Worm (Caenorhabditis elegans) whole organism, L4 larva: ENCODE data around the gene F59G1.4.

Source experiments
- F10B5.3 ChIP-seq: sonication (generic microtip); optimal IDR thresholded peaks from 2 replicates; lab custom pipeline; 2016; ENCODE audit warnings: mild to moderate bottlenecking, missing genetic modification characterization, missing compliant biosample characterization
- F37D6.2 ChIP-seq: sonication (generic microtip); optimal IDR thresholded peaks from 2 replicates; lab custom pipeline; 2016; ENCODE audit warnings: mild to moderate bottlenecking, missing genetic modification characterization, missing compliant biosample characterization
- Y105C5A.15 ChIP-seq: fragments of 200-800 bp; sonication (Bioruptor generic); IDR thresholded peaks from 2 replicates; pipeline ENCODE4 v1.3.6; 2022; ENCODE audit warnings: missing genetic modification characterization, missing compliant biosample characterization
- Y48G9A.11 ChIP-seq: fragments of 200-800 bp; sonication (Bioruptor generic); IDR thresholded peaks from 2 replicates; pipeline ENCODE4 v1.3.6; 2022; ENCODE audit warnings: missing genetic modification reagents, missing genetic modification characterization, missing compliant biosample characterization
- Y75B8A.6 ChIP-seq: fragments of 200-800 bp; sonication (Bioruptor generic); IDR thresholded peaks from 2 replicates; pipeline ENCODE4 v1.3.6; 2022; ENCODE audit warnings: missing genetic modification reagents, missing genetic modification characterization, missing compliant biosample characterization
- ZK546.5 ChIP-seq, 2 experiments: sonication (generic microtip); optimal IDR thresholded peaks; 2 replicates each; lab custom pipeline; 2017; ENCODE audit warnings: missing biosample characterization in 2 of 2, missing genetic modification characterization in 2 of 2
- aha-1 ChIP-seq: fragments of 150-350 bp; peaks from one replicate; lab custom pipeline; 2014; ENCODE audit warnings: missing biosample characterization, missing genetic modification characterization
- ceh-28 ChIP-seq: fragments of 150-350 bp; optimal IDR thresholded peaks from 2 replicates; lab custom pipeline; 2014; ENCODE audit warnings: missing biosample characterization, missing genetic modification reagents, missing genetic modification characterization
- ceh-32 ChIP-seq: sonication (generic microtip); optimal IDR thresholded peaks from 2 replicates; lab custom pipeline; 2016; ENCODE audit warnings: mild to moderate bottlenecking, missing genetic modification characterization, missing compliant biosample characterization; ENCODE audit not compliant: poor library complexity
- ctbp-1 ChIP-seq: fragments of 200-800 bp; sonication (Bioruptor generic); IDR thresholded peaks from 2 replicates; pipeline ENCODE4 v1.3.6; 2022; ENCODE audit warnings: missing genetic modification reagents, missing genetic modification characterization, missing compliant biosample characterization
- daf-16 ChIP-seq, 3 experiments: sonication (generic microtip); optimal IDR thresholded peaks; 2 replicates each; lab custom pipeline; 2016 to 2017; ENCODE audit warnings: missing genetic modification characterization in 3 of 3, missing genetic modification reagents in 3 of 3, mild to moderate bottlenecking in 2 of 3, missing compliant biosample characterization in 2 of 3, missing biosample characterization in 1 of 3, moderate library complexity in 1 of 3
- dpl-1 ChIP-seq: fragments of 150-350 bp; optimal IDR thresholded peaks from 2 replicates; lab custom pipeline; 2014; ENCODE audit warnings: missing biosample characterization, missing genetic modification reagents, missing genetic modification characterization
- dve-1 ChIP-seq: sonication (generic microtip); optimal IDR thresholded peaks from 2 replicates; lab custom pipeline; 2017; ENCODE audit warnings: antibody characterized with exemption, mild to moderate bottlenecking, missing genetic modification characterization, missing compliant biosample characterization; ENCODE audit not compliant: insufficient read depth
- hlh-11 ChIP-seq: fragments of 200-800 bp; sonication (Bioruptor generic); optimal IDR thresholded peaks from 2 replicates; lab custom pipeline; 2018; ENCODE audit warnings: mild to moderate bottlenecking, missing genetic modification characterization, missing compliant biosample characterization
- hlh-30 ChIP-seq: sonication (generic microtip); optimal IDR thresholded peaks from 2 replicates; lab custom pipeline; 2017; ENCODE audit warnings: antibody characterized with exemption, mild to moderate bottlenecking, missing genetic modification characterization, missing compliant biosample characterization; ENCODE audit not compliant: insufficient read depth
- lin-1 ChIP-seq: fragments of 200-800 bp; sonication (Bioruptor generic); IDR thresholded peaks from 2 replicates; pipeline ENCODE4 v1.3.6; 2022; ENCODE audit warnings: missing genetic modification reagents, missing genetic modification characterization, missing compliant biosample characterization
- lin-13 ChIP-seq: fragments of 150-350 bp; optimal IDR thresholded peaks from 2 replicates; lab custom pipeline; 2014; ENCODE audit warnings: missing biosample characterization, missing genetic modification reagents, missing genetic modification characterization
- lin-29 ChIP-seq: fragments of 200-800 bp; sonication (Bioruptor generic); IDR thresholded peaks from 2 replicates; pipeline ENCODE4 v1.3.6; 2022; ENCODE audit warnings: missing genetic modification reagents, missing genetic modification characterization, missing compliant biosample characterization
- lin-38 ChIP-seq: fragments of 200-800 bp; sonication (Bioruptor generic); IDR thresholded peaks from 2 replicates; pipeline ENCODE4 v1.3.6; 2022; ENCODE audit warnings: missing genetic modification reagents, missing genetic modification characterization, missing compliant biosample characterization
- lsy-2 ChIP-seq, 2 experiments: fragments of 150-350 bp in 1 of 2; sonication (generic microtip) in 1 of 2; optimal IDR thresholded peaks; 2 replicates each; lab custom pipeline; 2014 to 2017; ENCODE audit warnings: missing biosample characterization in 2 of 2, missing genetic modification characterization in 2 of 2
- mdt-29 ChIP-seq: fragments of 200-800 bp; sonication (Bioruptor generic); IDR thresholded peaks from 2 replicates; pipeline ENCODE4 v1.3.6; 2022; ENCODE audit warnings: missing genetic modification reagents, missing genetic modification characterization, missing compliant biosample characterization
- mxl-3 ChIP-seq: fragments of 200-800 bp; sonication (Bioruptor generic); optimal IDR thresholded peaks from 2 replicates; lab custom pipeline; 2018; ENCODE audit warnings: mild to moderate bottlenecking, missing genetic modification characterization, missing compliant biosample characterization
- nhr-11 ChIP-seq: fragments of 150-350 bp; optimal IDR thresholded peaks from 2 replicates; lab custom pipeline; 2014; ENCODE audit warnings: missing biosample characterization, missing genetic modification characterization
- nhr-111 ChIP-seq: fragments of 200-800 bp; sonication (Bioruptor generic); optimal IDR thresholded peaks from 2 replicates; lab custom pipeline; 2018; ENCODE audit warnings: mild to moderate bottlenecking, missing genetic modification characterization, missing compliant biosample characterization
- nhr-28 ChIP-seq: fragments of 150-350 bp; optimal IDR thresholded peaks from 2 replicates; lab custom pipeline; 2014; ENCODE audit warnings: missing biosample characterization, missing genetic modification characterization
- nhr-41 ChIP-seq: fragments of 200-800 bp; sonication (Bioruptor generic); IDR thresholded peaks from 2 replicates; pipeline ENCODE4 v1.3.6; 2022; ENCODE audit warnings: missing genetic modification reagents, missing genetic modification characterization, missing compliant biosample characterization
- nhr-48 ChIP-seq: sonication (generic microtip); optimal IDR thresholded peaks from 2 replicates; lab custom pipeline; 2016; ENCODE audit warnings: mild to moderate bottlenecking, missing genetic modification characterization, missing compliant biosample characterization
- pha-4 ChIP-seq, 2 experiments: fragments of 150-350 bp in 1 of 2; fragments of 200-800 bp in 1 of 2; sonication (Bioruptor generic) in 1 of 2; IDR thresholded peaks in 1 of 2; optimal IDR thresholded peaks in 1 of 2; 2 replicates each; pipeline versions ENCODE4 v1.3.6 to Lab custom; 2014 to 2022; ENCODE audit warnings: missing genetic modification characterization in 2 of 2, missing genetic modification reagents in 2 of 2, missing biosample characterization in 1 of 2, missing compliant biosample characterization in 1 of 2
- pqm-1 ChIP-seq: sonication (generic microtip); optimal IDR thresholded peaks from 2 replicates; lab custom pipeline; 2017; ENCODE audit warnings: missing biosample characterization, missing genetic modification characterization
- rbr-2 ChIP-seq: sonication (generic microtip); optimal IDR thresholded peaks from 2 replicates; lab custom pipeline; 2016; ENCODE audit warnings: missing genotype, missing genetic modification characterization, missing compliant biosample characterization
- saeg-2 ChIP-seq: fragments of 200-800 bp; sonication (Bioruptor generic); IDR thresholded peaks from 2 replicates; pipeline ENCODE4 v1.3.6; 2022; ENCODE audit warnings: missing genetic modification reagents, missing genetic modification characterization, missing compliant biosample characterization
- sdz-12 ChIP-seq: fragments of 200-800 bp; sonication (Bioruptor generic); optimal IDR thresholded peaks from 2 replicates; lab custom pipeline; 2018; ENCODE audit warnings: mild to moderate bottlenecking, missing genetic modification characterization, missing compliant biosample characterization
- set-16 ChIP-seq: fragments of 200-800 bp; sonication (Bioruptor generic); IDR thresholded peaks from 2 replicates; pipeline ENCODE4 v1.3.6; 2022; ENCODE audit warnings: missing genetic modification reagents, missing genetic modification characterization, missing compliant biosample characterization
- unc-130 ChIP-seq: sonication (generic microtip); optimal IDR thresholded peaks from 2 replicates; lab custom pipeline; 2016; ENCODE audit warnings: missing genetic modification reagents, missing genetic modification characterization, missing compliant biosample characterization
- unc-62 ChIP-seq, 3 experiments: fragments of 150-350 bp in 1 of 3; sonication (generic microtip); optimal IDR thresholded peaks in 2 of 3; peaks in 1 of 3; 1 replicate in 1 of 3; 2 replicates in 2 of 3; lab custom pipeline; 2014 to 2017; ENCODE audit warnings: missing biosample characterization in 3 of 3, missing genetic modification characterization in 3 of 3, missing genetic modification reagents in 3 of 3, missing genotype in 1 of 3
- zip-2 ChIP-seq: fragments of 150-350 bp; optimal IDR thresholded peaks from 2 replicates; lab custom pipeline; 2014; ENCODE audit warnings: missing biosample characterization, missing genetic modification characterization
- ztf-7 ChIP-seq: fragments of 150-350 bp; optimal IDR thresholded peaks from 2 replicates; lab custom pipeline; 2014; ENCODE audit warnings: missing biosample characterization, missing genetic modification characterization

The F59G1.4 gene

ce11 chrII:5896512-5896911 is 542 bp downstream of the F59G1.4 start:
- peak; percentile 66 for TF ChIP-seq nhr-11 (tag; lab: Kevin White, UChicago)
- no peak for TF ChIP-seq sdz-12 (GFP tag; lab: Kevin White, UChicago)
- peak; percentile 74 for TF ChIP-seq aha-1

ce11 chrII:5899080-5899479 is 3.1 kb downstream of the F59G1.4 start:
- TF ChIP-seq dpl-1 (no peak), aha-1 (peak; percentile 64), dve-1 (tag; lab: Kevin White, UChicago) (peak; percentile 15), hlh-30 (tag; lab: Kevin White, UChicago) (peak; percentile 3), unc-62 (GFP tag; optimal IDR thresholded peaks at IDR 0.05 in 1 of 2; lab: Kevin White, UChicago) (peak in 1 of 2 experiments; percentile 3), unc-62 (tag; optimal IDR thresholded peaks at IDR 0.05; lab: Kevin White, UChicago) (no peak), set-16 (GFP tag; lab: Robert Waterston, UW) (peak; percentile 37; the same call in 1 of the 2 replicates), ztf-7 (tag; lab: Kevin White, UChicago) (no peak), hlh-11 (tag; lab: Kevin White, UChicago) (peak; percentile 67), F37D6.2 (tag; lab: Kevin White, UChicago) (no peak), pha-4 (GFP tag; IDR thresholded peaks at IDR 0.05; lab: Robert Waterston, UW) (no peak), pha-4 (tag; optimal IDR thresholded peaks at IDR 0.05; lab: Kevin White, UChicago) (peak; percentile 32), nhr-28 (tag; lab: Kevin White, UChicago) (peak; percentile 28), lin-38 (no peak)
- TF ChIP-seq, all 104 proteins: peak for 8

ce11 chrII:5899865-5900486 is 4.0 kb downstream of the F59G1.4 start:
- TF ChIP-seq mdt-29, result no peak
- TF ChIP-seq nhr-28 (tag; lab: Kevin White, UChicago), result peak; percentile 67
- no peak for TF ChIP-seq nhr-48 (tag; lab: Kevin White, UChicago)
- peak; percentile 25 for TF ChIP-seq hlh-11 (tag; lab: Kevin White, UChicago)
- TF ChIP-seq pqm-1 (tag; lab: Kevin White, UChicago), result peak; percentile 30
- TF ChIP-seq lin-1 (GFP tag; lab: Robert Waterston, UW), result no peak
- no peak for TF ChIP-seq daf-16 (GFP tag; optimal IDR thresholded peaks at IDR 0.05; lab: Kevin White, UChicago)
- TF ChIP-seq daf-16 (tag; optimal IDR thresholded peaks at IDR 0.05; lab: Kevin White, UChicago), result peak; percentile 29
- TF ChIP-seq lsy-2 (tag; optimal IDR thresholded peaks at IDR 0.05; lab: Kevin White, UChicago), result no peak
- TF ChIP-seq saeg-2 (GFP tag; lab: Robert Waterston, UW), result no peak
- TF ChIP-seq ZK546.5 (tag; optimal IDR thresholded peaks at IDR 0.05; lab: Kevin White, UChicago), result no peak
- TF ChIP-seq ceh-28 (tag; lab: Kevin White, UChicago), result no peak
- no peak for TF ChIP-seq ctbp-1 (GFP tag; lab: Robert Waterston, UW)
- TF ChIP-seq aha-1, result peak; percentile 97
- no peak for TF ChIP-seq Y48G9A.11 (GFP tag; lab: Robert Waterston, UW)
- TF ChIP-seq, all 104 proteins: peak for 5

- TF ChIP-seq daf-16 (GFP tag; optimal IDR thresholded peaks at IDR 0.05; lab: Kevin White, UChicago), result no peak
- peak; percentile 36 for TF ChIP-seq daf-16 (tag; optimal IDR thresholded peaks at IDR 0.05; lab: Kevin White, UChicago)
- TF ChIP-seq nhr-111 (GFP tag; lab: Kevin White, UChicago), result peak; percentile 45
- no peak for TF ChIP-seq pqm-1 (tag; lab: Kevin White, UChicago)
- TF ChIP-seq Y75B8A.6 (GFP tag; lab: Robert Waterston, UW), result no peak
- TF ChIP-seq ceh-32 (tag; lab: Kevin White, UChicago), result peak; percentile 27
- TF ChIP-seq ctbp-1 (GFP tag; lab: Robert Waterston, UW), result peak; percentile 81
- TF ChIP-seq lin-29 (GFP tag; lab: Robert Waterston, UW), result 0 out of 2 replicates have a peak, but pooled peaks have one; percentile 43
- TF ChIP-seq rbr-2, result peak; percentile 74
- TF ChIP-seq F37D6.2 (tag; lab: Kevin White, UChicago), result peak; percentile 71
- TF ChIP-seq zip-2 (tag; lab: Kevin White, UChicago), result no peak
- TF ChIP-seq lin-38, result peak; percentile 32
- no peak for TF ChIP-seq lin-13 (GFP tag; lab: Kevin White, UChicago)
- TF ChIP-seq hlh-30 (tag; lab: Kevin White, UChicago), result peak; percentile 22
- peak in 1 of 2 experiments; percentile 93 for TF ChIP-seq unc-62 (GFP tag; optimal IDR thresholded peaks at IDR 0.05 in 1 of 2; lab: Kevin White, UChicago)
- no peak for TF ChIP-seq unc-62 (tag; optimal IDR thresholded peaks at IDR 0.05; lab: Kevin White, UChicago)
- no peak for TF ChIP-seq nhr-41 (GFP tag; lab: Robert Waterston, UW)
- TF ChIP-seq dve-1 (tag; lab: Kevin White, UChicago), result peak; percentile 56
- TF ChIP-seq Y105C5A.15 (GFP tag; lab: Robert Waterston, UW), result no peak
- peak; percentile 61 for TF ChIP-seq pha-4 (GFP tag; IDR thresholded peaks at IDR 0.05; lab: Robert Waterston, UW)
- TF ChIP-seq pha-4 (tag; optimal IDR thresholded peaks at IDR 0.05; lab: Kevin White, UChicago), result no peak
- peak; percentile 55 for TF ChIP-seq F10B5.3
- TF ChIP-seq nhr-48 (tag; lab: Kevin White, UChicago), result peak; percentile 71
- peak; percentile 16 for TF ChIP-seq dpl-1
- peak; percentile 47 for TF ChIP-seq mxl-3 (GFP tag; lab: Kevin White, UChicago)
- TF ChIP-seq unc-130 (GFP tag; lab: Kevin White, UChicago), result no peak
- TF ChIP-seq lsy-2 (tag; optimal IDR thresholded peaks at IDR 0.05; lab: Kevin White, UChicago), result peak in 1 of 2 experiments; percentile 15
These were observed 5.5 kb downstream of the F59G1.4 start for ce11 chrII:5901407-5902026.
